Worm (Caenorhabditis elegans) whole organism, early embryonic: ENCODE results near the gene C35D10.12.

Source experiments
- B0310.2 ChIP-seq: sonication (generic microtip); optimal IDR thresholded peaks from 2 replicates; lab custom pipeline; 2016; ENCODE audit warnings: mild to moderate bottlenecking, missing genetic modification characterization, missing compliant biosample characterization
- aly-1 ChIP-seq: sonication (generic microtip); optimal IDR thresholded peaks from 2 replicates; lab custom pipeline; 2016; ENCODE audit warnings: missing genetic modification characterization, missing compliant biosample characterization
- ama-1 ChIP-seq: fragments of 150-350 bp; optimal IDR thresholded peaks from 2 replicates; lab custom pipeline; 2014
- ceh-13 ChIP-seq: fragments of 200-800 bp; sonication (Bioruptor generic); optimal IDR thresholded peaks from 2 replicates; lab custom pipeline; 2018; ENCODE audit warnings: mild to moderate bottlenecking, missing genetic modification characterization, missing compliant biosample characterization
- ets-7 ChIP-seq: sonication (generic microtip); optimal IDR thresholded peaks from 2 replicates; lab custom pipeline; 2016; ENCODE audit warnings: missing genotype, missing genetic modification characterization, missing compliant biosample characterization
- flt-1 ChIP-seq: fragments of 200-800 bp; sonication (Bioruptor generic); IDR thresholded peaks from 2 replicates; pipeline ENCODE4 v1.3.6; 2022; ENCODE audit warnings: missing genetic modification characterization, missing compliant biosample characterization
- hmg-4 ChIP-seq: fragments of 200-800 bp; sonication (Bioruptor generic); optimal IDR thresholded peaks from 2 replicates; lab custom pipeline; 2018; ENCODE audit warnings: mild to moderate bottlenecking, missing genetic modification characterization, missing compliant biosample characterization
- hnd-1 ChIP-seq: sonication (generic microtip); optimal IDR thresholded peaks from 2 replicates; lab custom pipeline; 2016; ENCODE audit warnings: missing genetic modification characterization, missing compliant biosample characterization
- pes-1 ChIP-seq: fragments of 200-800 bp; sonication (Bioruptor generic); IDR thresholded peaks from 2 replicates; pipeline ENCODE4 v1.3.6; 2022; ENCODE audit warnings: missing genetic modification reagents, missing genetic modification characterization, missing compliant biosample characterization
- scrt-1 ChIP-seq: fragments of 200-800 bp; sonication (Bioruptor generic); IDR thresholded peaks from 2 replicates; pipeline ENCODE4 v1.3.6; 2022; ENCODE audit warnings: missing genetic modification characterization, missing compliant biosample characterization
- sea-1 ChIP-seq: fragments of 200-800 bp; sonication (Bioruptor generic); conservative IDR thresholded peaks from 2 replicates; pipeline ENCODE4 v1.3.6; 2022; ENCODE audit warnings: missing genetic modification characterization, missing compliant biosample characterization
- tbx-37 ChIP-seq: fragments of 200-800 bp; sonication (Bioruptor generic); conservative IDR thresholded peaks from 2 replicates; pipeline ENCODE4 v1.3.6; 2022; ENCODE audit warnings: missing genetic modification reagents, missing genetic modification characterization, missing compliant biosample characterization
- tra-4 ChIP-seq: sonication (generic microtip); optimal IDR thresholded peaks from 2 replicates; lab custom pipeline; 2017; ENCODE audit warnings: missing genetic modification characterization, missing compliant biosample characterization

DNA sequence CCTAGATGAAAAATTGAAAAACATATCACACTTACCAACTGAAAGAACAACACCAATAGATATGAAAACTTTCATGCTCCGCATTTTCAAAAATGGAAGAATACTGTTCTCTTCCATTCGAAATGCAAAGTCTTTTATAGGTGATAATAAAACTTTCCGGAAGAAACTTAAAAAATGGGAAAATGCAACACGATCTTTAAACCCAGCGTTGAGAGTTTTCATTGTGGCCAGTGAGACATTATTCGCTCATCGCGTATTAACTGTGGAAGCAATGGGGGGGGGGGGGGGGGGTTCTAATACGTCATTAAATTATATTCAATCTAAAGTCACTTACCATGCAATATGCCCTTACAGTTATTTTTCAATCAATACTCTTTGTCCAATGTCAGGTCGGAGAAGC is 30.2 kb downstream of the C35D10.12 start, which contains the start of the genes clec-157 and fkh-5:
- TF ChIP-seq sea-1 (GFP tag; lab: Robert Waterston, UW) = no peak
- TF ChIP-seq pes-1 (GFP tag; lab: Robert Waterston, UW) = no peak
- no peak for TF ChIP-seq hmg-4 (GFP tag; lab: Kevin White, UChicago)
- no peak for TF ChIP-seq ama-1
- no peak for TF ChIP-seq tbx-37
- no peak for TF ChIP-seq hnd-1
- TF ChIP-seq flt-1 = no peak
- TF ChIP-seq ets-7 (tag; lab: Kevin White, UChicago) = no peak
- no peak for TF ChIP-seq aly-1 (tag; lab: Kevin White, UChicago)
- no peak for TF ChIP-seq B0310.2 (tag; lab: Kevin White, UChicago)
- TF ChIP-seq ceh-13 (GFP tag; lab: Kevin White, UChicago) = no peak
- TF ChIP-seq scrt-1 (GFP tag; lab: Robert Waterston, UW) = no peak
- no peak for TF ChIP-seq tra-4 (tag; lab: Kevin White, UChicago)
